Worm (Caenorhabditis elegans): ENCODE data around the gene fbxa-75.
"Not testable (repeated sequence)": the region's sequence is repeated elsewhere in the genome, so short reads cannot be mapped to it uniquely, and the experiment has no call there.

DNA sequence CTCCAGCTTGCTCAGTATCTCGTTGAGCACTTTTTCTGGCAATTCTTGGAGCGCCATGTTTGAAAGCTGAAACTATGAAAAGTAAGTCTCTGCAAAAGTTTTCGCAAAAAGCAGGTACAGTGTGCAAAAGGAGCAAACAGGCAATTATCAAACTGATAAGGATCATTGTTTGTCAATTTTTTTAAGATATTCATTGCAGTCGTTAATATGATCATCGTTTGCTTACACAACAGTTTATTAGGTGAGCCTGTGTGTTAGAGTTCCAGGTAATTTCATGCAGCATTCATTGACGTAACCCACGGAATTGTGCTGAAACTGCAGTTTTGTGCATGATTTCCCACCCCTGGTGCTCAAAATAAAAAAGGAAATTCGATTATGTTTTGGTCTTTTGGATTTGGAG, 36.7 kb upstream of the fbxa-75 start, which contains the start of gene fbxa-151:
- not testable (repeated sequence) for TF ChIP-seq him-1, W03F9.2 (tag; optimal IDR thresholded peaks at IDR 0.05)

Measured in whole organism, L4/young adult.